Worm (Caenorhabditis elegans) whole organism, L4/young adult: ENCODE results near the gene magu-1.
A peak's percentile ranks its signal among the peaks of the same experiment; 100 is the strongest.

Experiments used
- W03F9.2 ChIP-seq: fragments of 150-350 bp; optimal IDR thresholded peaks from 2 replicates; lab custom pipeline; 2014; ENCODE audit warnings: missing biosample characterization, missing genetic modification characterization
- dao-5 ChIP-seq: sonication (generic microtip); optimal IDR thresholded peaks from 2 replicates; lab custom pipeline; 2016; ENCODE audit warnings: missing genotype, missing genetic modification characterization, moderate library complexity, missing compliant biosample characterization
- him-1 ChIP-seq: sonication (generic microtip); optimal IDR thresholded peaks from 2 replicates; lab custom pipeline; 2016; ENCODE audit warnings: missing genotype, missing genetic modification reagents, missing genetic modification characterization, missing compliant biosample characterization

Gene magu-1

DNA sequence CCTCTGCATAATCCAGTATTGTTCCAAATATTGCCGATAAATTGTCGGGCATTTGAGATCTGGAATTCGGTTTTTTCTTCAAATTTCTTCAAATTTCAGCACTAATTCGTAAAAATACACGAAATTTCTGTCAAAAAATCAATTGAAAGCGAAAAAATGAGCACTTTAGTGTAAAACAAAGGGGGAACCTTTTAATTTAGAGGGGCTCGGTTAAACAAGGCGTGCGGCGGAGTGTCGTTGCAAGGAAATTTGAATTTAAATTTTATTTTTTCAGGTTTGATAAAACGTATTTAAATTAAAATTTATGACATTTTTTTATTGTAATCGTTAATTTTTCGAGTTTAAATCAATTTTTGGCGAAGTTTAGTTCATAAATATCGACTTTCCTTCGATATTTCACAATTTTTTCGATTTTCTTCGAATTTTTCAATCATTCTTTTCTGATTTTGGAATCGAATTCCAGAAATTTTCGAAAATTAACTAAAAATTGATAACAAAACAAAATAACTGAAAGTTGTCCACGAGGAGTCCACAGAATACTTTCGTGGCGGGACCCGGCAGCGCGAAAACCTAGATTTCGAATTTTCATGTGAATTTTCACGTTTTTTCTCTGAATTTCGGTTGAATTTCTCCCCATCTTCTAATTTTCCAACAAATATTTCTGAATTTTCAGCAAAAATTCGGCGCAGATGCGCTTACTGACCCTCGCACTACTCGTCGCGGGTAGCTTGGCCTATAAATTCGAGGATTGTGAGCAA is at the start of gene magu-1, which contains the start of gene nemp-1:
Gene magu-1, minus strand, starts transcription at position 59 of the 758 bp plus-strand sequence.
Gene nemp-1, plus strand, starts transcription at position 674 of the 758 bp plus-strand sequence.
- TF ChIP-seq W03F9.2 (tag; lab: Kevin White, UChicago) (peak; percentile 21), dao-5 (tag; lab: Kevin White, UChicago) (no peak), him-1 (tag; lab: Kevin White, UChicago) (no peak)

DNA sequence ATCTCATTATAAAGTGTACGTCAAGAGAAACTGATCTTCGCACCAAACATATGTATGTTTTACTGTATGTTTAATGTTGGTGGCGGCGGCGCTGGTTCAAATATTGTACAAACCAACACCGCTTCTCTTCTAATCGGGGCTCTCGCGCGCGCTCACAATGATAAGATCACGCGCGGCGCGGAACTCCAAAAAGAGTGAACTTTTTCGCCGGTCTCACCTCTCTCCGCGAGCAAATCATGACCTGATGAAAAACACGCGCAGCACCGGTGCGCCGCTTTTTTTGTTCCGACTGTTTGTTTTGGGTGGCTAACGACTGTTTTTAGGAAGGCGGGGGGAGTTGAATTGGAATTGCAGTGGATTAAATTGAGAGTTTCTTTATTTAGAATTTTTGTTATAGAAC is 41.9 kb upstream of the magu-1 start:
- no peak for TF ChIP-seq him-1 (tag; lab: Kevin White, UChicago)
- no peak for TF ChIP-seq dao-5 (tag; lab: Kevin White, UChicago)
- TF ChIP-seq W03F9.2 (tag; lab: Kevin White, UChicago): no peak

DNA sequence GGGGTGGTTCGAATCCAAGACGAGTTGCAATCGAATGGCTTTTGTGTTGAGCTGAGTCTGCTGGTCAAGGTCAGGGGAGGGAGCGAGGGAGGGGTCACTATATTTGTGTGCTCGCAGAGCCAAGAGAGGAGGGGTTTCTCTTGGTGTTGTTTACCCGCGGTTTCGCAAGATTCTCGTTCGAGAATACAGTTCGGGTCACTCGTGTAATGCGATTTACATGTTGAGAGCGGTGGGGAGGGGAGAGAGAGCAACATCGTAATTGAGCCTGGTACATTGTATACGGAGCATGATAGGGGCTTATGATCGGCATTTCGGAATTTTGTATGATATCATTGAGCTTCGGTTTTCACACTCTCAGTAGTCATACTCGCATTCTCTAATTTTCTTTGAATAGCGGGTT is 40.6 kb upstream of the magu-1 start, which contains the start of gene F30H5.3:
Gene F30H5.3, minus strand, starts transcription at position 101 of the 400 bp plus-strand sequence.
- TF ChIP-seq W03F9.2 (tag; lab: Kevin White, UChicago): no peak
- no peak for TF ChIP-seq dao-5 (tag; lab: Kevin White, UChicago)
- no peak for TF ChIP-seq him-1 (tag; lab: Kevin White, UChicago)

DNA sequence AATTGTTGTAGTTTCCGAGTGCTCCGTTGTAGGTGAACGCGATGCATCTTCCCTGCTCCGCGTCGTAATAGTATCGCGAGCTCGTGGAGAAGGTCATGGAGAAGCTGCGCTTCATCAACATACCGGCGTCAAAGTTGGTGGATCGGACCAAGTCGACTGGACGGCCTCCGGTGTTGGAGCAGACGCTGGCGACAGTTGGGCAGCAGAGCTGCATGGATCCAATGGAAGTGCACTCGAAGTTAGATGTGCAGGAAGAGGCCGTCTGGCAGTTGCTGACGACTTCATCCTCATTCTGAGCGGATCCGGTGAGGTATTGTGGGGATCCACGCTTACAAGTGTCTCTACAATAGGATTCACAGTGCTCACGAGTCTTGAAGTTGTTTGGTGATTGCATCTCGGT is 37.5 kb upstream of the magu-1 start:
- no peak for TF ChIP-seq dao-5 (tag; lab: Kevin White, UChicago)
- TF ChIP-seq him-1 (tag; lab: Kevin White, UChicago): no peak
- TF ChIP-seq W03F9.2 (tag; lab: Kevin White, UChicago): no peak

DNA sequence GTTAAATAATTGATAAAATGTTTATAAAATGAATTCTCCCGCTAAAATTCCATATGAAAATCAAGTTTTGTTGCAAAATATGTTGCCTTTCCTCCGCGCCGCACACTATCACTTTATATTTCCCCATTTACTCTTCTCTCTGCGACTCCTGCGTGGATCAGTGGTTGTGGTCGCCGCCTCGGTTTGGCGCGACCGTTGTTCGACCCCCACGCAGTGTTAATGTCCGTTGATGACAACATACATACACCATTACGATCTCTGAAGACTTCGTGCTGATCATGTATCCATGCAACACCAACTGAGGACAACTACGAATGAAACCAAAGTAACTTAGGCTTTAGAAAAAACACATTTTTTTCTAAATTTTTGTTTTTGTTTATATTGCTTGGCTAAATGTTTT is 31.1 kb upstream of the magu-1 start:
- TF ChIP-seq W03F9.2 (tag; lab: Kevin White, UChicago) (no peak), dao-5 (tag; lab: Kevin White, UChicago) (peak; percentile 89), him-1 (tag; lab: Kevin White, UChicago) (peak; percentile 58)

DNA sequence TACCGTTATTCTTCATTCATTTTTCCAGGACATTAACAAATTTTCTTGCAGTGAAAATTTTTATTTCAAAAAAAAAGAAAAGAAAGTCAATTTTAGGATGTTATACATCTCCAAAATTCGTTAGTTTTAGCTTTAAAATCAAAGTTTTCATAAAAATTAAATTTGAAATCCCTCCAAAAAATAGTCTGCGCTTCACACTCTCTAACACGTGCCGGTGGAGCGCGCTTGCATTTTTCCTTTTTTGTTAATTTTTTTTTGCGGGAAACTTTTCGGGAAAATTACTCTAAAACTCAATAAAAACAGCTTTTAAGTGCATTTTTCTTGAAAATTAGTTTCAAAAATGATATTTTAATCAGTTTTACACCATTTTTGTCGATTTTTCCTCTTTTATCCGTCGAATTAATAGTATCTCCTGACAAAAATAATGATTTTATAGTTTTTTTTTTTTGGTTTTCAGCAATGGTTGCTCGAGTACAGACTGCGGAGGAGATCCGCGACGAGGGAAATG is 19.6 kb upstream of the magu-1 start, which contains the start of gene unc-45:
Gene unc-45, plus strand, starts transcription at position 458 of the 508 bp plus-strand sequence.
- no peak for TF ChIP-seq dao-5 (tag; lab: Kevin White, UChicago)
- no peak for TF ChIP-seq him-1 (tag; lab: Kevin White, UChicago)
- no peak for TF ChIP-seq W03F9.2 (tag; lab: Kevin White, UChicago)

DNA sequence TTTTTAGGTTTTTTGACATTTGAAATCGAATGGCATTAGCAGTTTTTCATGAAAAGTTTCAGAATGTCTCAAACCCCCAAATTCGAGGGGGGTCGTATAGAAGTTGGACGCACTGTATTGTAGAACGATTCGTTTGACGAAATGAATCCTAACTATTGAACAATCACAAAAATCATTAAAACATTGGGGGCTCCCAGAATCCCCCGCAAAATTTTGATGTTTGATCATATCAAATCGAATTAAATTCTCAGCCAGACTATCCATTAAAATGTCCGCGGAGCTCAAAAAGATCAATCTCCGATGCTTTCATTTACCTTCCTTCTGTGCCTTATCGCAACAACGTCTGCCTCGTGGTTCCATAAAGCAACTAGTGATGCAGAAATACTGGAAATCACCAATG is 17.0 kb upstream of the magu-1 start, which contains the start of gene F30H5.5:
Gene F30H5.5, plus strand, starts transcription at position 301 of the 400 bp plus-strand sequence.
- TF ChIP-seq him-1 (tag; lab: Kevin White, UChicago): no peak
- no peak for TF ChIP-seq W03F9.2 (tag; lab: Kevin White, UChicago)
- TF ChIP-seq dao-5 (tag; lab: Kevin White, UChicago): no peak

DNA sequence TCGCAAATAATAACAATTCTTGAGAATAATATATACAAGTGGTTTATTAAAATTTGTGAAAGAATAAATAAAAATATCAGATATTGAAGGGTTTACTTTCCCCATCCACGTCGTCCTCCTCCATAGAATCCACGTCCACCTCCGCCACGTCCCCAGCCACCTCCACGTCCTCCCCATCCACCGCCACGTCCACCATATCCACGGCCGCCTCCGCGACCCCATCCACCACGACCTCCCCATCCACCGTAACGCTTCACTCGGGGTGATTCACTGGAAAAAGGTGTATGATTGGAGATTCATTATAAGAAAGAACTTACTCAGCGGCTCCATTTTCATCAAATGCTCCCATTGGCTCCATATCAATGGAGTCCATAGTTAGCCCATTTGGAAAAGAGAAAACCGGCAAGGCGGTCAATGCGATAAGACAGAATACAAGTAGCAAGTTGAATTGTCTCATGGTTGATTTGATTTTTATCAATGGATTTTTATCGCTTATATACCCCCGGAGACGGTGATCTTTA is 14.6 kb upstream of the magu-1 start, which contains the start of gene nlp-32:
Gene nlp-32, minus strand, starts transcription at position 471 of the 521 bp plus-strand sequence.
- TF ChIP-seq W03F9.2 (tag; lab: Kevin White, UChicago): no peak
- no peak for TF ChIP-seq dao-5 (tag; lab: Kevin White, UChicago)
- TF ChIP-seq him-1 (tag; lab: Kevin White, UChicago): no peak

DNA sequence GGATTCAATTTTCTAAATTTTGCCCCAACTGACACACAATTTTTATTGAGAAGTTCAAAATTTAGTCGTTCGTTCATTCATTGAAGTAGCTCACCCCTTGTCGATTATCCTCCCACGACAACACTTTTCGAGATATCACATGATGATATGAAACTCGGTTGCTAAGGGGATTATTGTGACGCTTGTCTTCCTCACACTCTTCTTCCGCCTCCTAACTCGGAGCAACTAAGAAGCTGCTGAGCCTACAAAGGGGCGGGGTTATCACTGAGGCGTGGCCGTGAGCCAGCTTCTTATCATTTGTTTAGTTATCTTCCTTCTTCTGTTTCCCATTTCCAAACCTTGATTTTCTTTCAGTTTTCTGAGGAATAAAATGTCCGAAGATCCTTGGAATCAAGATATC is 12.1 kb upstream of the magu-1 start, which contains the start of gene F10C5.3:
Gene F10C5.3, plus strand, starts transcription at position 313 of the 400 bp plus-strand sequence.
- TF ChIP-seq W03F9.2 (tag; lab: Kevin White, UChicago): no peak
- TF ChIP-seq him-1 (tag; lab: Kevin White, UChicago): no peak
- TF ChIP-seq dao-5 (tag; lab: Kevin White, UChicago): no peak

DNA sequence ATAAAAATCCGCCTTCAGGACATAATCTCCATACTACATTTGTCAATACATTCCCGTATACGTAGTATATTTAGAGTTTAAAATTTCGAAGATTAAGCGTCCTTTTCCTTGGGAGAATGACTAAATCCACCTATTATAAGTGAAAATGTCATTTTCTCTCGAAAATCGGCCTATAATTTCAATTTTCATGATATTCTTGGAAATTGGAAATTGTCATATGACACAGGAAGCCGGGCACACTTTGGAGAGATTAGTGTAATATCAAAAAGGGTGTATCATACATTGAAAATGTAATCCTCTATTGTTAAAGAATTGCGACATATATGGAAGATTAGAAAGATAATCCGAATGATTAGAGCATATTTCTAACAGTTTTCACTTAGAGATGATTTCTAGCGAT is 11.2 kb upstream of the magu-1 start:
- TF ChIP-seq him-1 (tag; lab: Kevin White, UChicago) (no peak), dao-5 (tag; lab: Kevin White, UChicago) (no peak), W03F9.2 (tag; lab: Kevin White, UChicago) (no peak)

DNA sequence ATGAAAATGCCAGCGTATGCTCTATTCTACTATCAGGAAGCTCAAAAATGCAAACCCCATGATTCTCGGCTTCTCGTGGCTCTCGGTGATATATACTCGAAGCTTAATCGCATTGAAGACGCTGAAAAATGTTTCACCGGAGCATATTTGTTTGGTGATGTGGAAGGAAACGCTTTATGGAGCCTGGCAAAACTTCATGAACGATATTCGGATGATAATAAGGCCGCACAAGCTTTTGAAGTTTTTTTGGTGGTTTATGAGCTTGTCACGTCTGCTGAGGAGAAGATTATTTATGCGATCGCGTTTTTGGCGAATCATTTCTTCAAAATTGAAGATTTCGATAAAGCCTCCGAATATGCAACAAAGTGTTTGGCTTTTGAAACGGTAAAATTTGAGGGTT is 9.8 kb upstream of the magu-1 start:
- TF ChIP-seq dao-5 (tag; lab: Kevin White, UChicago): no peak
- no peak for TF ChIP-seq W03F9.2 (tag; lab: Kevin White, UChicago)
- no peak for TF ChIP-seq him-1 (tag; lab: Kevin White, UChicago)

DNA sequence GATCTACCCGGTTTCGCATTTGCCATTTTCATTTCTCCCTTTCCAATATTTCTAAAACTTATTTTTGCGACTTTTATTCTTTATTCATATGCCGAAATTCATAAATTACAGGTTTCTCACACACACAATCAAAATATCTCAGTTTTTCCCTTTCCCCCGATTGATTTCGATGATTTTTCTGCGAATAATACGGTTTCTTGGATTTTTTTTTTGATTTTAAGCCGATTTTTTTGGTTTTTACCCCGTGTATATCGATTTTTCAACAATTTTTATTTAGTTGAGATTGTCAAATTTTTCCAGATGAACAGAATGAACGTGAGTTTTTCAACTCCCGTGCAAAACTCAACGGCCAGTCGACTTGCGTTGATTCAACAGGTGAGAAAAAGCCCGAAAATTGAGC is 3.7 kb upstream of the magu-1 start, which contains the start of gene mat-3:
Gene mat-3, plus strand, starts transcription at position 301 of the 400 bp plus-strand sequence.
- TF ChIP-seq dao-5 (tag; lab: Kevin White, UChicago): no peak
- TF ChIP-seq him-1 (tag; lab: Kevin White, UChicago): no peak
- TF ChIP-seq W03F9.2 (tag; lab: Kevin White, UChicago): no peak

DNA sequence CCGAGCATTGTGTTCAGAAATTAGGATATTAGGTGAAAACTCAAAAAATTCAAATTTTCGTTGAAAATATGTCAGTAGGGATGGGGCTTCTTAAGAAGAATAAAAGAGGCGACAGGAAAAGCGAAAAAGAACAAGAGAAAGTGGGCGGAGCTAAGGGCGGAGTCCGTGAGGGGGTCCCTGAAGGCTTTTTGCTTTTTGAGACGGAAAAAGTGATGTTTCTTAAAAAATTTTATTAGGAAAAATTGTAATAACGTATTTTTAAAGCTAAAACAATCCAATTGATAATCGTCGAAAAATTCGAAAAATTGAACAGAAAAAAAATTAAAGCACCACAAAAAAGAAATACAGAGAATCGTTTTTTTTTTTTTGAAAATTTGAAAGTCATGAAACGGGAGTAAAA is 7.8 kb downstream of the magu-1 start, which contains the start of gene Y55B1BR.6:
Gene Y55B1BR.6, minus strand, starts transcription at position 101 of the 400 bp plus-strand sequence.
- TF ChIP-seq him-1 (tag; lab: Kevin White, UChicago): no peak
- no peak for TF ChIP-seq dao-5 (tag; lab: Kevin White, UChicago)
- TF ChIP-seq W03F9.2 (tag; lab: Kevin White, UChicago): no peak
